Fruit fly (Drosophila melanogaster): ENCODE results near the gene CG7567.

The CG7567 gene

DNA sequence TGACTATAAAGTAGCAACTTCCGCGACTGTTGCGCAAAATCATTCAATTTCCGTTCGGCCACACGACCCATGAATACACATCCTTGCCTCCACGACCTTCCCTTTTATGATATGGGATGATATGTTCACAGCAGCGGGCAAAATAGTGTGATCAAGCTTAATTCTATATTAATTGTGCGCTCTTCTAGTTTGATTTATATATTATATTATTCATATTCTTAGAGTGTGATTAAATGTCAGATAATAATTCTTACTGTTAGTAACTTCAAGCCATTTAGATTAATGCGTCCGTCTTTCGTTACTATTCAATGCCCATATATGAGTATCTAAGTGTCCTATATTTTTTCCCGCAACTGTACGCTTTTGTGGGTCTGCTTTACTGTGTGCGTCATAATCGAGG is 6.5 kb downstream of the CG7567 start (continued):
- no peak for TF ChIP-seq bigmax (GFP tag; optimal IDR thresholded peaks at IDR 0.05)
- TF ChIP-seq ewg (GFP tag; optimal IDR thresholded peaks at IDR 0.05), result peak; percentile 6
- TF ChIP-seq CG7556 (GFP tag; optimal IDR thresholded peaks at IDR 0.05), result peak; percentile 61

DNA sequence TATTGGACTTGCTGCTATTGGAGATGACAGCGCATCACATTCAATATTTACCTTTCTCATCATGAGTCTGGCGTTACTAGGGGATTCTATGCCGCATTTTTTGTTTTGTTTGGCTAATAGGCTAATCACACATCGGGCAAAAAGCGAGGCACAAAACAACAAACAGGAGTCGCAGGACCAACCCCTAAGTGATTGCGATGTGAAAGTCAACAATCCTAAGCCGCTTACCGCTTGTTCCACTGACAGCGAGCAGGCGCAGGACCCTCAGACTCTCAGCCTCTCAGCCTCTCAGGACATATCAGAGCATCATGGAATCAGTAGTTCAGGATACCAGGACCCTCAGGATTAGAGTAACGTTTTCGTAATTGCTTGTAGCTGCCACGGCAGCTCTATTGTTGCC is 11.9 kb downstream of the CG7567 start:
- no peak for TF ChIP-seq gfzf (GFP tag; optimal IDR thresholded peaks at IDR 0.05)
- TF ChIP-seq CG14667 (GFP tag; IDR thresholded peaks at IDR 0.05), result no peak
- TF ChIP-seq ro (GFP tag; IDR thresholded peaks at IDR 0.05), result no peak
- peak; percentile 35 for TF ChIP-seq pros (GFP tag; optimal IDR thresholded peaks at IDR 0.05)
- TF ChIP-seq wek (GFP tag; optimal IDR thresholded peaks at IDR 0.05), result no peak
- no peak for TF ChIP-seq CG3995 (GFP tag; optimal IDR thresholded peaks at IDR 0.05)
- TF ChIP-seq tll (GFP tag; optimal IDR thresholded peaks at IDR 0.05), result peak in 1 of 2 experiments; percentile 83
- TF ChIP-seq sqz (GFP tag; optimal IDR thresholded peaks at IDR 0.05), result peak; percentile 4
- TF ChIP-seq ATbp (GFP tag; optimal IDR thresholded peaks at IDR 0.05), result no peak
- TF ChIP-seq CG3065 (GFP tag; optimal IDR thresholded peaks at IDR 0.05), result no peak
- TF ChIP-seq E2f1 (GFP tag; IDR thresholded peaks at IDR 0.05), result no peak
- TF ChIP-seq oc (tag; optimal IDR thresholded peaks at IDR 0.05), result peak; percentile 92
- no peak for TF ChIP-seq Nf-YB (GFP tag; optimal IDR thresholded peaks at IDR 0.05)
- no peak for TF ChIP-seq CG6254 (GFP tag; optimal IDR thresholded peaks at IDR 0.05)
- TF ChIP-seq ERR (GFP tag; optimal IDR thresholded peaks at IDR 0.05), result no peak
- TF ChIP-seq Med (GFP tag), result peak; percentile 15
- no peak for TF ChIP-seq zen (tag; optimal IDR thresholded peaks at IDR 0.05)
- no peak for TF ChIP-seq eve (GFP tag; optimal IDR thresholded peaks at IDR 0.05)
- no peak for TF ChIP-seq CG32767 (GFP tag; IDR thresholded peaks at IDR 0.05)

dm6 chr3R:29572040-29572648 is 15.8 kb downstream of the CG7567 start:
- TF ChIP-seq CG7839 (tag; optimal IDR thresholded peaks at IDR 0.05), result no peak
- no peak for TF ChIP-seq Med (GFP tag)
- no peak for TF ChIP-seq Stat92E (GFP tag; optimal IDR thresholded peaks at IDR 0.05)
- no peak for TF ChIP-seq CG2202 (tag; optimal IDR thresholded peaks at IDR 0.05)
- TF ChIP-seq tll (GFP tag; optimal IDR thresholded peaks at IDR 0.05), result peak in 1 of 2 experiments; percentile 66
- TF ChIP-seq en (GFP tag; optimal IDR thresholded peaks at IDR 0.05), result no peak
- TF ChIP-seq Ets65A (GFP tag), result peak; percentile 79
- TF ChIP-seq peb (GFP tag; IDR thresholded peaks at IDR 0.05), result no peak
- TF ChIP-seq ranshi (GFP tag; IDR thresholded peaks at IDR 0.05), result no peak
- no peak for TF ChIP-seq Spps (tag; optimal IDR thresholded peaks at IDR 0.05)
- no peak for TF ChIP-seq chinmo (GFP tag; IDR thresholded peaks at IDR 0.05; ENCODE audit: partially characterized antibody)
- TF ChIP-seq Fer2 (tag; optimal IDR thresholded peaks at IDR 0.05), result no peak
- TF ChIP-seq bcd (GFP tag; optimal IDR thresholded peaks at IDR 0.05), result no peak
- TF ChIP-seq vnd (GFP tag; IDR thresholded peaks at IDR 0.05; ENCODE audit: partially characterized antibody), result no peak
- peak; percentile 44 for TF ChIP-seq Jarid2 (GFP tag; optimal IDR thresholded peaks at IDR 0.05)
- TF ChIP-seq CG2120 (GFP tag; optimal IDR thresholded peaks at IDR 0.05), result no peak
- TF ChIP-seq Nf-YC (tag; optimal IDR thresholded peaks at IDR 0.05), result peak; percentile 91
- TF ChIP-seq chn (GFP tag; optimal IDR thresholded peaks at IDR 0.05), result no peak
- no peak for TF ChIP-seq MBD-R2 (GFP tag; IDR thresholded peaks at IDR 0.05)
- TF ChIP-seq Trl (optimal IDR thresholded peaks at IDR 0.05), result peak; percentile 40 to 42
- no peak for TF ChIP-seq Trl (GFP tag; optimal IDR thresholded peaks at IDR 0.05)
- peak; percentile 78 for TF ChIP-seq CG10321 (GFP tag; IDR thresholded peaks at IDR 0.05)
- TF ChIP-seq ewg (GFP tag; optimal IDR thresholded peaks at IDR 0.05), result peak; percentile 96
- no peak for TF ChIP-seq CG17912 (GFP tag; optimal IDR thresholded peaks at IDR 0.05)
- TF ChIP-seq CG4424 (GFP tag; optimal IDR thresholded peaks at IDR 0.05), result no peak
- no peak for TF ChIP-seq Hand (GFP tag; optimal IDR thresholded peaks at IDR 0.05)
- peak; percentile 77 for TF ChIP-seq CG8478 (optimal IDR thresholded peaks at IDR 0.05)
- no peak for TF ChIP-seq repo (GFP tag; optimal IDR thresholded peaks at IDR 0.05)
- TF ChIP-seq CG8924 (tag; optimal IDR thresholded peaks at IDR 0.05), result no peak
- peak; percentile 23; the same call in 1 of the 2 replicates for TF ChIP-seq seq (GFP tag; IDR thresholded peaks at IDR 0.05)
